Fruit fly (Drosophila melanogaster): ENCODE results near the gene CG32706.

dm6 chrX:9041789-9042456, 45.0 kb upstream of the CG32706 start:
- no peak for TF ChIP-seq CG6854 (GFP tag; optimal IDR thresholded peaks at IDR 0.05)
- TF ChIP-seq CG6808 (GFP tag; optimal IDR thresholded peaks at IDR 0.05): peak; percentile 49
- peak; percentile 46 for TF ChIP-seq CG11762 (GFP tag; optimal IDR thresholded peaks at IDR 0.05; ENCODE audit: insufficient read depth)
- TF ChIP-seq Eip75B (GFP tag; optimal IDR thresholded peaks at IDR 0.05): peak; percentile 13
- TF ChIP-seq spab (GFP tag; optimal IDR thresholded peaks at IDR 0.05): peak; percentile 33
- TF ChIP-seq achi (GFP tag; optimal IDR thresholded peaks at IDR 0.05): peak; percentile 43
- TF ChIP-seq Gug (GFP tag; IDR thresholded peaks at IDR 0.05): no peak; the same call in 1 of the 2 replicates
- TF ChIP-seq lz (GFP tag; optimal IDR thresholded peaks at IDR 0.05): peak; percentile 45
- peak; percentile 50 for TF ChIP-seq OdsH (GFP tag; optimal IDR thresholded peaks at IDR 0.05)
- peak; percentile 52 for TF ChIP-seq CG6276 (GFP tag; optimal IDR thresholded peaks at IDR 0.05)
- peak; percentile 48 for TF ChIP-seq Smox (GFP tag; optimal IDR thresholded peaks at IDR 0.05)
- no peak for TF ChIP-seq CG9139 (GFP tag; optimal IDR thresholded peaks at IDR 0.05)
- peak; percentile 82 for TF ChIP-seq CG32006 (GFP tag; optimal IDR thresholded peaks at IDR 0.05)

Measured in whole organism, prepupa.